Fruit fly (Drosophila melanogaster) whole organism, embryonic: ENCODE data around the gene Plap.

Experiments used
- CG12071 ChIP-seq: fragments of 200-800 bp; sonication (Bioruptor generic); optimal IDR thresholded peaks from 3 replicates; lab custom pipeline; 2018; ENCODE audit warnings: missing biosample characterization, mild to moderate bottlenecking, missing genetic modification characterization
- CG12391 ChIP-seq: fragments of 200-800 bp; sonication (Bioruptor generic); optimal IDR thresholded peaks from 3 replicates; lab custom pipeline; 2018; ENCODE audit warnings: missing biosample characterization, mild to moderate bottlenecking, missing genetic modification characterization, moderate library complexity
- CG12942 ChIP-seq: fragments of 200-800 bp; sonication (Bioruptor generic); optimal IDR thresholded peaks from 3 replicates; lab custom pipeline; 2016; ENCODE audit warnings: missing biosample characterization, missing genetic modification characterization
- CG15696 ChIP-seq: fragments of 200-800 bp; sonication (Bioruptor generic); optimal IDR thresholded peaks from 2 replicates; lab custom pipeline; 2019; ENCODE audit warnings: missing biosample characterization, mild to moderate bottlenecking, missing genetic modification characterization, moderate library complexity
- CG16863 ChIP-seq: fragments of 200-800 bp; sonication (Bioruptor generic); optimal IDR thresholded peaks from 3 replicates; lab custom pipeline; 2016; ENCODE audit warnings: missing biosample characterization, missing genetic modification characterization
- CG17385 ChIP-seq: fragments of 200-800 bp; sonication (Bioruptor generic); optimal IDR thresholded peaks from 3 replicates; lab custom pipeline; 2018; ENCODE audit warnings: missing biosample characterization, mild to moderate bottlenecking, missing genetic modification characterization
- CG17612 ChIP-seq: fragments of 200-800 bp; sonication (Bioruptor generic); IDR thresholded peaks from 2 replicates; pipeline ENCODE4 v1.3.6; 2022; ENCODE audit warnings: missing biosample characterization, missing genetic modification characterization
- CG2202 ChIP-seq: fragments of 200-800 bp; sonication (Bioruptor generic); optimal IDR thresholded peaks from 2 replicates; lab custom pipeline; 2018; ENCODE audit warnings: missing biosample characterization, mild to moderate bottlenecking, missing genetic modification characterization
- CG2678 ChIP-seq: fragments of 200-800 bp; sonication (Bioruptor generic); optimal IDR thresholded peaks from 3 replicates; lab custom pipeline; 2019; ENCODE audit warnings: missing biosample characterization, mild to moderate bottlenecking, missing genetic modification characterization, moderate library complexity
- CG3065 ChIP-seq: fragments of 200-800 bp; sonication (Bioruptor generic); optimal IDR thresholded peaks from 2 replicates; lab custom pipeline; 2016; ENCODE audit warnings: missing biosample characterization, missing genetic modification characterization
- CG31441 ChIP-seq: fragments of 200-800 bp; sonication (Bioruptor generic); IDR thresholded peaks from 2 replicates; pipeline ENCODE4 v1.3.6; 2022; ENCODE audit warnings: missing biosample characterization, missing genetic modification characterization
- CG3281 ChIP-seq: fragments of 200-800 bp; sonication (Bioruptor generic); optimal IDR thresholded peaks from 3 replicates; lab custom pipeline; 2017; ENCODE audit warnings: missing biosample characterization, mild to moderate bottlenecking, missing genetic modification characterization
- CG4282 ChIP-seq: fragments of 200-800 bp; sonication (Bioruptor generic); optimal IDR thresholded peaks from 2 replicates; lab custom pipeline; 2016; ENCODE audit warnings: missing biosample characterization, missing genetic modification characterization
- CG4707 ChIP-seq: fragments of 200-800 bp; sonication (Bioruptor generic); optimal IDR thresholded peaks from 2 replicates; lab custom pipeline; 2018; ENCODE audit warnings: missing biosample characterization, mild to moderate bottlenecking, missing genetic modification characterization, moderate library complexity
- CG7556 ChIP-seq: fragments of 200-800 bp; sonication (Bioruptor generic); optimal IDR thresholded peaks from 2 replicates; lab custom pipeline; 2017; ENCODE audit warnings: missing biosample characterization, mild to moderate bottlenecking, missing genetic modification characterization
- CG7839 ChIP-seq: fragments of 200-800 bp; sonication (Bioruptor generic); optimal IDR thresholded peaks from 3 replicates; lab custom pipeline; 2018; ENCODE audit warnings: missing biosample characterization, mild to moderate bottlenecking, missing genetic modification characterization, moderate library complexity
- CG8924 ChIP-seq: fragments of 200-800 bp; optimal IDR thresholded peaks from 3 replicates; lab custom pipeline; 2019; ENCODE audit warnings: missing biosample characterization, mild to moderate bottlenecking, missing genetic modification characterization, moderate library complexity
- CG9727 ChIP-seq: fragments of 200-800 bp; sonication (Bioruptor generic); optimal IDR thresholded peaks from 3 replicates; lab custom pipeline; 2017; ENCODE audit warnings: missing biosample characterization, mild to moderate bottlenecking, missing genetic modification characterization
- Camta ChIP-seq: fragments of 200-800 bp; sonication (Bioruptor generic); optimal IDR thresholded peaks from 2 replicates; lab custom pipeline; 2016; ENCODE audit warnings: missing biosample characterization, missing genetic modification characterization
- Dek ChIP-seq: fragments of 200-800 bp; sonication (Bioruptor generic); optimal IDR thresholded peaks from 3 replicates; lab custom pipeline; 2019; ENCODE audit warnings: missing biosample characterization, mild to moderate bottlenecking, missing genetic modification characterization, moderate library complexity
- Doc3 ChIP-seq: fragments of 200-800 bp; sonication (Bioruptor generic); IDR thresholded peaks from 3 replicates; pipeline ENCODE4 v1.3.6; 2022; ENCODE audit warnings: missing biosample characterization, missing genetic modification characterization; ENCODE audit not compliant: partially characterized antibody
- Drgx ChIP-seq: fragments of 200-800 bp; sonication (Bioruptor generic); IDR thresholded peaks from 2 replicates; pipeline ENCODE4 v1.3.6; 2022; ENCODE audit warnings: missing biosample characterization, missing genetic modification characterization
- Fer1 ChIP-seq: fragments of 200-800 bp; sonication (Bioruptor generic); optimal IDR thresholded peaks from 2 replicates; lab custom pipeline; 2017; ENCODE audit warnings: missing biosample characterization, mild to moderate bottlenecking, missing genetic modification characterization
- Gug ChIP-seq: fragments of 200-800 bp; sonication (Bioruptor generic); IDR thresholded peaks from 4 replicates; pipeline ENCODE4 v1.3.6; 2022; ENCODE audit warnings: missing biosample characterization, missing genetic modification characterization
- Hmr ChIP-seq: fragments of 200-800 bp; sonication (Bioruptor generic); optimal IDR thresholded peaks from 3 replicates; lab custom pipeline; 2017; ENCODE audit warnings: mild to moderate bottlenecking, missing biosample characterization, missing genetic modification reagents, missing genetic modification characterization
- Hr3 ChIP-seq: fragments of 200-800 bp; sonication (Bioruptor generic); optimal IDR thresholded peaks from 3 replicates; lab custom pipeline; 2016; ENCODE audit warnings: missing biosample characterization, missing genetic modification characterization
- Max ChIP-seq: fragments of 200-800 bp; sonication (Bioruptor generic); optimal IDR thresholded peaks from 2 replicates; lab custom pipeline; 2016; ENCODE audit warnings: missing biosample characterization, mild to moderate bottlenecking, missing genetic modification characterization
- Meics ChIP-seq: fragments of 200-800 bp; sonication (Bioruptor generic); optimal IDR thresholded peaks from 2 replicates; lab custom pipeline; 2017; ENCODE audit warnings: missing biosample characterization, mild to moderate bottlenecking, missing genetic modification characterization
- Nf-YA ChIP-seq: fragments of 200-800 bp; sonication (Bioruptor generic); IDR thresholded peaks from 2 replicates; pipeline ENCODE4 v1.3.6; 2022; ENCODE audit warnings: missing biosample characterization, missing genetic modification characterization
- NfI ChIP-seq: fragments of 200-800 bp; sonication (Bioruptor generic); optimal IDR thresholded peaks from 3 replicates; lab custom pipeline; 2018; ENCODE audit warnings: missing biosample characterization, mild to moderate bottlenecking, missing genetic modification characterization, moderate library complexity
- Rx ChIP-seq: fragments of 200-800 bp; sonication (Bioruptor generic); IDR thresholded peaks from 2 replicates; pipeline ENCODE4 v1.3.6; 2022; ENCODE audit warnings: missing biosample characterization, missing genetic modification characterization
- Sox102F ChIP-seq: fragments of 200-800 bp; sonication (Bioruptor generic); optimal IDR thresholded peaks from 2 replicates; lab custom pipeline; 2018; ENCODE audit warnings: missing biosample characterization, mild to moderate bottlenecking, missing genetic modification characterization, moderate library complexity
- Sry-β ChIP-seq: fragments of 200-800 bp; sonication (Bioruptor generic); optimal IDR thresholded peaks from 2 replicates; lab custom pipeline; 2018; ENCODE audit warnings: missing biosample characterization, mild to moderate bottlenecking, missing genetic modification characterization, moderate library complexity
- Stat92E ChIP-seq, 3 experiments: fragments of >200 bp in 2 of 3; fragments of 200-800 bp in 1 of 3; sonication (Bioruptor generic) in 1 of 3; optimal IDR thresholded peaks; 2 replicates each; lab custom pipeline; 2017 to 2019; ENCODE audit warnings: missing biosample characterization in 3 of 3, missing genetic modification characterization in 3 of 3, mild to moderate bottlenecking in 1 of 3, moderate library complexity in 1 of 3
- Xbp1 ChIP-seq: fragments of 200-800 bp; sonication (Bioruptor generic); optimal IDR thresholded peaks from 3 replicates; lab custom pipeline; 2016; ENCODE audit warnings: missing biosample characterization, mild to moderate bottlenecking, missing genetic modification characterization
- aop ChIP-seq: fragments of 200-800 bp; sonication (Bioruptor generic); IDR thresholded peaks from 2 replicates; pipeline ENCODE4 v1.3.6; 2022; ENCODE audit warnings: missing biosample characterization, missing genetic modification characterization
- ash1 ChIP-seq: fragments of 200-800 bp; sonication (Bioruptor generic); optimal IDR thresholded peaks from 2 replicates; lab custom pipeline; 2018; ENCODE audit warnings: missing biosample characterization, mild to moderate bottlenecking, missing genetic modification characterization
- az2 ChIP-seq: fragments of 200-800 bp; sonication (Bioruptor generic); optimal IDR thresholded peaks from 3 replicates; lab custom pipeline; 2016; ENCODE audit warnings: missing biosample characterization, missing genetic modification characterization
- bcd ChIP-seq: fragments of 200-800 bp; sonication (Bioruptor generic); optimal IDR thresholded peaks from 2 replicates; lab custom pipeline; 2017; ENCODE audit warnings: missing biosample characterization, mild to moderate bottlenecking, missing genetic modification characterization
- cwo ChIP-seq: fragments of 200-800 bp; sonication (Bioruptor generic); optimal IDR thresholded peaks from 3 replicates; lab custom pipeline; 2017; ENCODE audit warnings: missing biosample characterization, missing genetic modification characterization, mild to moderate bottlenecking, moderate library complexity, missing genetic modification reagents
- dmrt99B ChIP-seq: fragments of 200-800 bp; sonication (Bioruptor generic); optimal IDR thresholded peaks from 2 replicates; lab custom pipeline; 2018; ENCODE audit warnings: missing biosample characterization, mild to moderate bottlenecking, missing genetic modification characterization, moderate library complexity
- gem ChIP-seq: fragments of 200-800 bp; sonication (Bioruptor generic); optimal IDR thresholded peaks from 2 replicates; lab custom pipeline; 2019; ENCODE audit warnings: missing biosample characterization, mild to moderate bottlenecking, missing genetic modification characterization, moderate library complexity
- lov ChIP-seq, 2 experiments: fragments of 200-800 bp in 1 of 2; fragments of >200 bp in 1 of 2; sonication (Bioruptor generic) in 1 of 2; IDR thresholded peaks in 1 of 2; optimal IDR thresholded peaks in 1 of 2; 2 replicates in 1 of 2; 3 replicates in 1 of 2; pipeline versions ENCODE4 v1.3.6 to Lab custom; 2017 to 2022; ENCODE audit warnings: missing biosample characterization in 1 of 2, missing genetic modification characterization in 1 of 2
- phol ChIP-seq: fragments of 200-800 bp; sonication (Bioruptor generic); optimal IDR thresholded peaks from 3 replicates; lab custom pipeline; 2018; ENCODE audit warnings: missing biosample characterization, mild to moderate bottlenecking, missing genetic modification characterization, moderate library complexity
- row ChIP-seq: fragments of 200-800 bp; sonication (Bioruptor generic); IDR thresholded peaks from 3 replicates; pipeline ENCODE4 v1.3.6; 2022; ENCODE audit warnings: missing biosample characterization, missing genetic modification characterization
- sens ChIP-seq: fragments of 200-800 bp; sonication (Bioruptor generic); peaks from one replicate; lab custom pipeline; 2016; ENCODE audit warnings: missing biosample characterization, missing genetic modification characterization
- sna ChIP-seq: fragments of 200-800 bp; sonication (Bioruptor generic); IDR thresholded peaks from 2 replicates; pipeline ENCODE4 v1.3.6; 2022; ENCODE audit warnings: missing biosample characterization, missing genetic modification characterization; ENCODE audit not compliant: partially characterized antibody
- tx ChIP-seq: fragments of 200-800 bp; sonication (Bioruptor generic); optimal IDR thresholded peaks from 2 replicates; lab custom pipeline; 2016; ENCODE audit warnings: missing biosample characterization, missing genetic modification characterization
- unpg ChIP-seq: fragments of 200-800 bp; sonication (Bioruptor generic); optimal IDR thresholded peaks from 3 replicates; lab custom pipeline; 2018; ENCODE audit warnings: missing biosample characterization, mild to moderate bottlenecking, missing genetic modification characterization, moderate library complexity
- wdn ChIP-seq: fragments of 200-800 bp; sonication (Bioruptor generic); IDR thresholded peaks from 2 replicates; pipeline ENCODE4 v1.3.6; 2022; ENCODE audit warnings: missing biosample characterization, missing genetic modification characterization

Gene Plap

dm6 chr2L:1135495-1135894, 34.7 kb downstream of the Plap start (continued):
- TF ChIP-seq CG4707 (GFP tag; lab: Kevin White, UChicago) (no peak), Hmr (GFP tag; lab: Kevin White, UChicago) (peak; percentile 67), row (GFP tag; lab: Robert Waterston, UW) (0 out of 3 replicates have a peak, but pooled peaks have one; percentile 33), Dek (tag; lab: Kevin White, UChicago) (peak; percentile 29), dmrt99B (tag; lab: Kevin White, UChicago) (peak; percentile 17), sens (GFP tag; lab: Kevin White, UChicago) (peak; percentile 45), unpg (GFP tag; lab: Kevin White, UChicago) (no peak), Meics (GFP tag; lab: Kevin White, UChicago) (peak; percentile 63), Hr3 (GFP tag; lab: Kevin White, UChicago) (peak; percentile 15), CG7839 (tag; lab: Kevin White, UChicago) (peak; percentile 19), aop (GFP tag; lab: Robert Waterston, UW) (no peak), CG12071 (no peak), Fer1 (GFP tag; lab: Kevin White, UChicago) (peak; percentile 50), CG7556 (GFP tag; lab: Kevin White, UChicago) (peak; percentile 56), cwo (GFP tag; lab: Kevin White, UChicago) (peak; percentile 28), sna (GFP tag; lab: Robert Waterston, UW) (no peak), Sox102F (GFP tag; lab: Kevin White, UChicago) (peak; percentile 40), CG15696 (no peak), CG2678 (tag; lab: Kevin White, UChicago) (peak; percentile 60), bcd (GFP tag; lab: Kevin White, UChicago) (peak; percentile 22), CG17385 (GFP tag; lab: Kevin White, UChicago) (peak; percentile 7), CG12942 (GFP tag; lab: Kevin White, UChicago) (no peak), gem (tag; lab: Kevin White, UChicago) (peak; percentile 65), ash1 (GFP tag; lab: Kevin White, UChicago) (no peak), CG12391 (peak; percentile 34), CG17612 (GFP tag; lab: Robert Waterston, UW) (no peak), Gug (GFP tag; lab: Robert Waterston, UW) (no peak), wdn (GFP tag; lab: Robert Waterston, UW) (no peak), Doc3 (no peak), CG31441 (GFP tag; lab: Robert Waterston, UW) (0 out of 2 replicates have a peak, but pooled peaks have one; percentile 30), CG8924 (tag; lab: Kevin White, UChicago) (peak; percentile 44), Camta (GFP tag; lab: Kevin White, UChicago) (no peak), Max (GFP tag; lab: Kevin White, UChicago) (no peak), CG3065 (GFP tag; lab: Kevin White, UChicago) (no peak), Xbp1 (peak; percentile 24), CG2202 (tag; lab: Kevin White, UChicago) (no peak), phol (tag; lab: Kevin White, UChicago) (peak; percentile 5), NfI (GFP tag; lab: Kevin White, UChicago) (peak; percentile 18), lov (optimal IDR thresholded peaks at IDR 0.05; lab: Kevin White, UChicago) (no peak), lov (GFP tag; IDR thresholded peaks at IDR 0.05; lab: Robert Waterston, UW) (no peak), CG3281 (peak; percentile 47), Stat92E (GFP tag; optimal IDR thresholded peaks at IDR 0.05; lab: Kevin White, UChicago) (no peak), CG4282 (no peak), CG9727 (GFP tag; lab: Kevin White, UChicago) (peak; percentile 29), tx (GFP tag; lab: Kevin White, UChicago) (no peak), CG16863 (GFP tag; lab: Kevin White, UChicago) (no peak), az2 (GFP tag; lab: Kevin White, UChicago) (peak; percentile 8), Sry-β (GFP tag; lab: Kevin White, UChicago) (no peak), Drgx (GFP tag; lab: Robert Waterston, UW) (no peak), Rx (GFP tag; lab: Robert Waterston, UW) (no peak), Nf-YA (GFP tag; lab: Robert Waterston, UW) (no peak)
